Worm (Caenorhabditis elegans): ENCODE data around the gene F01F1.15.

The F01F1.15 gene

ce11 chrIII:5914717-5915116 lies 45.4 kb upstream of the F01F1.15 start (continued):
- TF ChIP-seq ceh-32 (tag; optimal IDR thresholded peaks at IDR 0.05; ENCODE audit: poor library complexity): no peak
- TF ChIP-seq dpl-1 (GFP tag; optimal IDR thresholded peaks at IDR 0.05): no peak
- no peak for TF ChIP-seq tag-97 (GFP tag; IDR thresholded peaks at IDR 0.05)
- TF ChIP-seq ZK337.2 (GFP tag; IDR thresholded peaks at IDR 0.05): no peak
- TF ChIP-seq R02D3.7 (tag; optimal IDR thresholded peaks at IDR 0.05): no peak
- TF ChIP-seq lin-29 (GFP tag; IDR thresholded peaks at IDR 0.05): no peak
- TF ChIP-seq ces-1 (GFP tag; optimal IDR thresholded peaks at IDR 0.05): no peak
- TF ChIP-seq Y105C5A.15 (GFP tag; IDR thresholded peaks at IDR 0.05): no peak
- no peak for TF ChIP-seq T20F7.1 (GFP tag; optimal IDR thresholded peaks at IDR 0.05)
- TF ChIP-seq php-3 (GFP tag; IDR thresholded peaks at IDR 0.05): 0 out of 2 replicates have a peak, but pooled peaks have one; percentile 20
- TF ChIP-seq fos-1 (tag; optimal IDR thresholded peaks at IDR 0.05): no peak
- no peak for TF ChIP-seq nhr-76 (tag; optimal IDR thresholded peaks at IDR 0.05)
- no peak for TF ChIP-seq nhr-41 (GFP tag; IDR thresholded peaks at IDR 0.05)
- TF ChIP-seq cey-2 (tag; optimal IDR thresholded peaks at IDR 0.05; ENCODE audit: borderline replicate concordance, insufficient read depth): no peak
- no peak for TF ChIP-seq dmd-8 (GFP tag; IDR thresholded peaks at IDR 0.05)
- TF ChIP-seq gei-8 (GFP tag; optimal IDR thresholded peaks at IDR 0.05): no peak
- peak; percentile 79 for TF ChIP-seq hlh-11 (tag; optimal IDR thresholded peaks at IDR 0.05)
- no peak for TF ChIP-seq T26A8.4 (GFP tag; IDR thresholded peaks at IDR 0.05)
- TF ChIP-seq spr-3 (GFP tag; optimal IDR thresholded peaks at IDR 0.05): no peak
- no peak for TF ChIP-seq nhr-42 (GFP tag; IDR thresholded peaks at IDR 0.05)
- TF ChIP-seq nhr-48 (tag; optimal IDR thresholded peaks at IDR 0.05): no peak
- no peak for TF ChIP-seq snpc-1.2 (GFP tag; IDR thresholded peaks at IDR 0.05)
- TF ChIP-seq F37D6.2 (tag; optimal IDR thresholded peaks at IDR 0.05): no peak
- no peak for TF ChIP-seq ceh-62 (tag; optimal IDR thresholded peaks at IDR 0.05)
- TF ChIP-seq nhr-25 (tag; optimal IDR thresholded peaks at IDR 0.05; ENCODE audit: borderline replicate concordance, insufficient read depth): no peak
- TF ChIP-seq attf-4 (tag; optimal IDR thresholded peaks at IDR 0.05): no peak
- no peak for TF ChIP-seq ceh-20 (GFP tag; IDR thresholded peaks at IDR 0.05)
- no peak for TF ChIP-seq Y75B8A.6 (GFP tag; IDR thresholded peaks at IDR 0.05)
- TF ChIP-seq pha-4 (GFP tag; IDR thresholded peaks at IDR 0.05): no peak; the same call in 1 of the 2 replicates
- TF ChIP-seq pha-4 (tag; optimal IDR thresholded peaks at IDR 0.05): peak; percentile 24
- no peak for TF ChIP-seq lim-7 (GFP tag; IDR thresholded peaks at IDR 0.05)
- no peak for TF ChIP-seq dmd-9 (GFP tag; IDR thresholded peaks at IDR 0.05)
- no peak for TF ChIP-seq fkh-10 (GFP tag; optimal IDR thresholded peaks at IDR 0.05)

DNA sequence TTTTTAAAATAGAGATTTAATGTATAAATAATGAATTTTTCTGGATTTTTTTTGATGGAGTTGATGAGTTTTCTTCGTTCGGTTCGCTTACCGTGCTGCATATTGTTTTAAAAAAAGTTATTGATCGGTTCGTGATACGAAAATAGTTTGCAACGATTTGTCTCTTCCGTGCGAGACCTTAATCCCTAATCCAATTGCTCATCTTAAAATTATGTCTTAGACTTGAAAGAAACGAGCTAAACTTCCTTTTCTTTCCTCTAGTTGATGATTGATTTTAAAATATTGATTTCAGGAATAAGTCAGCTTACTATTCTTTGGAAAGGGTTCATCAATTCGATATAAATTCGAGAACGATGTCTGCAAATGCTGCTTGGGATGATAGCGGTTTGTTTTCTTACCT lies 39.1 kb upstream of the F01F1.15 start, which contains the start of gene C28H8.3:
C28H8.3 (plus strand) TSS at position 293 of the 400 bp plus-strand sequence.
- peak in 1 of 2 experiments; percentile 3 for TF ChIP-seq daf-16 (GFP tag; optimal IDR thresholded peaks at IDR 0.05)
- TF ChIP-seq daf-16 (tag; optimal IDR thresholded peaks at IDR 0.05): peak; percentile 3
- no peak for TF ChIP-seq vab-7 (GFP tag; IDR thresholded peaks at IDR 0.05)
- TF ChIP-seq lin-38 (GFP tag; IDR thresholded peaks at IDR 0.05): peak; percentile 53
- TF ChIP-seq ztf-7 (tag; optimal IDR thresholded peaks at IDR 0.05): no peak

- TF ChIP-seq daf-16 (GFP tag; optimal IDR thresholded peaks at IDR 0.05): no peak
- peak; percentile 62 for TF ChIP-seq daf-16 (tag; optimal IDR thresholded peaks at IDR 0.05)
- TF ChIP-seq nhr-76 (tag; optimal IDR thresholded peaks at IDR 0.05): no peak
Observed at ce11 chrIII:5906749-5907148, 37.4 kb upstream of the F01F1.15 start, which contains the start of gene erd-2.2. Gene erd-2.2 (plus strand): TSS chrIII:5907049.

All from whole organism, L4 larva.